Worm (Caenorhabditis elegans) whole organism, L1 larva: ENCODE results near the gene C18F10.2.

ENCODE experiments used
- ama-1 ChIP-seq: fragments of 150-350 bp; optimal IDR thresholded peaks from 2 replicates; lab custom pipeline; 2014
- ces-1 ChIP-seq: fragments of 150-350 bp; optimal IDR thresholded peaks from 2 replicates; lab custom pipeline; 2014; ENCODE audit warnings: missing biosample characterization, missing genetic modification reagents, missing genetic modification characterization
- elt-2 ChIP-seq: sonication (generic microtip); optimal IDR thresholded peaks from 2 replicates; lab custom pipeline; 2016; ENCODE audit warnings: missing genetic modification characterization, mild to moderate bottlenecking, inconsistent platforms, missing compliant biosample characterization, missing genetic modification reagents
- elt-3 ChIP-seq, 6 experiments: fragments of 150-350 bp in 1 of 6; sonication (generic microtip); optimal IDR thresholded peaks; 2 replicates each; lab custom pipeline; 2017 to 2018; ENCODE audit warnings: missing biosample characterization in 6 of 6, missing genetic modification characterization in 6 of 6, inconsistent platforms in 1 of 6
- lin-15B ChIP-seq: fragments of 150-350 bp; sonication (generic microtip); optimal IDR thresholded peaks from 3 replicates; lab custom pipeline; 2014; ENCODE audit warnings: missing biosample characterization, missing genetic modification characterization
- lin-39 ChIP-seq: fragments of 150-350 bp; optimal IDR thresholded peaks from 2 replicates; lab custom pipeline; 2014; ENCODE audit warnings: missing biosample characterization, missing genetic modification reagents, missing genetic modification characterization
- lsy-2 ChIP-seq, 2 experiments: fragments of 150-350 bp; optimal IDR thresholded peaks; 2 replicates each; lab custom pipeline; 2014; ENCODE audit warnings: missing biosample characterization in 2 of 2, missing genetic modification characterization in 2 of 2
- nhr-11 ChIP-seq: fragments of 150-350 bp; optimal IDR thresholded peaks from 2 replicates; lab custom pipeline; 2014; ENCODE audit warnings: missing biosample characterization, missing genetic modification characterization
- nhr-237 ChIP-seq: fragments of 150-350 bp; optimal IDR thresholded peaks from 2 replicates; lab custom pipeline; 2014; ENCODE audit warnings: missing biosample characterization, missing genetic modification characterization
- nhr-47 ChIP-seq: sonication (generic microtip); optimal IDR thresholded peaks from 2 replicates; lab custom pipeline; 2016; ENCODE audit warnings: mild to moderate bottlenecking, missing genetic modification characterization, moderate library complexity, missing compliant biosample characterization
- rnt-1 ChIP-seq: sonication (generic microtip); optimal IDR thresholded peaks from 2 replicates; lab custom pipeline; 2016; ENCODE audit warnings: mild to moderate bottlenecking, missing genetic modification characterization, moderate library complexity, missing compliant biosample characterization
- snpc-4 ChIP-seq: fragments of 150-350 bp; optimal IDR thresholded peaks from 2 replicates; lab custom pipeline; 2014; ENCODE audit warnings: missing biosample characterization, missing genetic modification characterization
- unc-62 ChIP-seq: fragments of 150-350 bp; optimal IDR thresholded peaks from 2 replicates; lab custom pipeline; 2014; ENCODE audit warnings: missing biosample characterization, missing genetic modification reagents, missing genetic modification characterization

DNA sequence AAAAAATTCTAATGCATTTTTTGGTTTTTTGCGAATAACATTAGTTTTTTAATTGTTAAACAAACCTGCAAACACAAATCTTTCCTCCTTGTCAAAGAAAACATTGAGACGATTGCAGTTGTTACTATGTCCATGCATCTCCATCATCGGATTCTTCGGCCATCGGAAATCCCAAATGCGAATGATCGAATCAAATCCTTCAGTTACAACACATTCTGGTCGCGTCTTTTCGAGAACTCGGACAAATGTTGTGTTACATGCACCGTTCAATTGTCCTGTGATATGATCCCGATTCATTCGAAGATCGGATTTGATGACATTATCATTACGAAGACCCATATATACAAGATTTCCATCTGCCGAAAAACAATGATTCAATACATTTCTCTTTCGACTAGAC, 27.3 kb downstream of the C18F10.2 start:
- no peak for TF ChIP-seq nhr-11 (tag; lab: Kevin White, UChicago)
- no peak for TF ChIP-seq unc-62 (GFP tag; lab: Kevin White, UChicago)
- TF ChIP-seq snpc-4: no peak
- TF ChIP-seq lin-39 (tag; lab: Kevin White, UChicago): no peak
- no peak for TF ChIP-seq lin-15B (tag; lab: Kevin White, UChicago)
- no peak for TF ChIP-seq elt-2 (tag; lab: Kevin White, UChicago)
- TF ChIP-seq elt-3 (tag; optimal IDR thresholded peaks at IDR 0.05; lab: Kevin White, UChicago): no peak
- no peak for TF ChIP-seq ces-1
- no peak for TF ChIP-seq nhr-47 (tag; lab: Kevin White, UChicago)
- TF ChIP-seq nhr-237: no peak
- no peak for TF ChIP-seq lsy-2 (tag; optimal IDR thresholded peaks at IDR 0.05; lab: Kevin White, UChicago)
- no peak for TF ChIP-seq rnt-1
- no peak for TF ChIP-seq ama-1 (lab: Kevin White, UChicago)
